Worm (Caenorhabditis elegans): ENCODE measurements around the gene Y51A2A.5.

- no peak for TF ChIP-seq zip-5 (tag; optimal IDR thresholded peaks at IDR 0.05)
- TF ChIP-seq che-1 (tag; optimal IDR thresholded peaks at IDR 0.05) = no peak
- TF ChIP-seq fkh-10 (GFP tag; optimal IDR thresholded peaks at IDR 0.05) = no peak
- TF ChIP-seq pag-3 (tag; optimal IDR thresholded peaks at IDR 0.05; ENCODE audit: borderline replicate concordance) = no peak
- no peak for TF ChIP-seq K09A11.1 (tag; optimal IDR thresholded peaks at IDR 0.05; ENCODE audit: insufficient read depth)
- TF ChIP-seq elt-4 (tag; optimal IDR thresholded peaks at IDR 0.05) = no peak
- no peak for TF ChIP-seq lim-6 (tag; optimal IDR thresholded peaks at IDR 0.05)
- TF ChIP-seq elt-2 (tag; optimal IDR thresholded peaks at IDR 0.05) = no peak
- TF ChIP-seq pqm-1 (tag; optimal IDR thresholded peaks at IDR 0.05) = no peak
- no peak for TF ChIP-seq ama-1 (optimal IDR thresholded peaks at IDR 0.05)
- no peak for TF ChIP-seq tbx-2 (tag; optimal IDR thresholded peaks at IDR 0.05)
- TF ChIP-seq fkh-6 (tag; optimal IDR thresholded peaks at IDR 0.05) = no peak
- TF ChIP-seq ceh-18 (tag; optimal IDR thresholded peaks at IDR 0.05) = no peak
Observed at ce11 chrV:18344194-18344593, 45.6 kb downstream of the Y51A2A.5 start.

All from whole organism, late embryonic.